Worm (Caenorhabditis elegans): ENCODE measurements around the gene txt-5.

- TF ChIP-seq ztf-11 (tag; optimal IDR thresholded peaks at IDR 0.05) (no peak), nhr-28 (tag; optimal IDR thresholded peaks at IDR 0.05) (no peak), nhr-11 (tag; optimal IDR thresholded peaks at IDR 0.05) (no peak), nhr-25 (tag; optimal IDR thresholded peaks at IDR 0.05) (no peak), nhr-23 (tag; optimal IDR thresholded peaks at IDR 0.05) (no peak), nhr-67 (tag; optimal IDR thresholded peaks at IDR 0.05) (no peak), unc-62 (GFP tag; optimal IDR thresholded peaks at IDR 0.05) (no peak), unc-39 (tag; optimal IDR thresholded peaks at IDR 0.05) (no peak), ceh-82 (tag; optimal IDR thresholded peaks at IDR 0.05) (no peak), snpc-4 (tag; optimal IDR thresholded peaks at IDR 0.05) (no peak), fkh-2 (tag; optimal IDR thresholded peaks at IDR 0.05) (no peak), elt-2 (tag; optimal IDR thresholded peaks at IDR 0.05) (no peak), pqm-1 (tag; optimal IDR thresholded peaks at IDR 0.05) (no peak), ama-1 (optimal IDR thresholded peaks at IDR 0.05) (no peak)
These were observed 10.8 kb upstream of the txt-5 start for ce11 chrV:7847687-7848086.

Measured in whole organism, L3 larva.